Fruit fly (Drosophila melanogaster): Measurements from ENCODE around the gene CG9368.
A peak's percentile ranks its signal among the peaks of the same experiment; 100 is the strongest.

Gene CG9368

DNA sequence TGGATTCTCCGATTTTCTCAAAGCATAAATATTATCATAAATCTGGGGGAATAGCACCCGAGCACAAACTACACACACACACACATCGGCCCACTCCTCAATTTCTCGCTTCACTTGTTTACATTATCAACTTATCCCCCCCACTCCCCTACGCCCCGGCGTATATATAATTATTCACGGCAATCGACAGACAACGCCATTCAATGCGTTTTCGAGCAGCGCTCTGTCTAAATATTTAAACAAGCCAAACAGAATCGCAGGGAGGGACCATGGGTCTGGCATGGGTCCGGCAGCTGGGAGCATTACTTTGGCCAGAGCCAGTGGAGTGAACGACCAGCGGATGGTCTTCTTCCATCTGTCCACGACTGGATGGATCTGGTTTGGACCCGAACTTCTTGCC, 25.8 kb upstream of the CG9368 start (continued):
- TF ChIP-seq D (optimal IDR thresholded peaks at IDR 0.05) (no peak), D (GFP tag; optimal IDR thresholded peaks at IDR 0.05) (peak; percentile 61), CG12299 (tag; optimal IDR thresholded peaks at IDR 0.05) (peak; percentile 16), CG10565 (GFP tag; optimal IDR thresholded peaks at IDR 0.05) (no peak), D19B (GFP tag; optimal IDR thresholded peaks at IDR 0.05) (no peak), Vsx1 (GFP tag; optimal IDR thresholded peaks at IDR 0.05) (peak; percentile 21), CG10209 (GFP tag; optimal IDR thresholded peaks at IDR 0.05) (peak; percentile 57), D19A (tag; optimal IDR thresholded peaks at IDR 0.05) (peak; percentile 8), YL-1 (GFP tag; optimal IDR thresholded peaks at IDR 0.05) (no peak), CG6654 (GFP tag; optimal IDR thresholded peaks at IDR 0.05) (no peak), CG6791 (GFP tag; IDR thresholded peaks at IDR 0.05; ENCODE audit: partially characterized antibody) (no peak), CG9215 (GFP tag; IDR thresholded peaks at IDR 0.05) (no peak), abd-A (tag; optimal IDR thresholded peaks at IDR 0.05) (peak; percentile 90), CG17568 (GFP tag; optimal IDR thresholded peaks at IDR 0.05) (peak; percentile 48), en (GFP tag; optimal IDR thresholded peaks at IDR 0.05) (no peak), wek (GFP tag; optimal IDR thresholded peaks at IDR 0.05) (peak; percentile 79), jumu (GFP tag; optimal IDR thresholded peaks at IDR 0.05) (no peak), Asciz (GFP tag; optimal IDR thresholded peaks at IDR 0.05) (peak; percentile 57), Aef1 (GFP tag; IDR thresholded peaks at IDR 0.05) (no peak), Hand (GFP tag; optimal IDR thresholded peaks at IDR 0.05) (no peak), CTCF (GFP tag; optimal IDR thresholded peaks at IDR 0.05) (no peak), CG4360 (GFP tag; IDR thresholded peaks at IDR 0.05) (no peak), cwo (GFP tag; optimal IDR thresholded peaks at IDR 0.05) (no peak), ftz-f1 (GFP tag; optimal IDR thresholded peaks at IDR 0.05) (peak; percentile 10), CG34422 (GFP tag; IDR thresholded peaks at IDR 0.05) (no peak), wdn (GFP tag; IDR thresholded peaks at IDR 0.05) (no peak), Poxn (GFP tag; IDR thresholded peaks at IDR 0.05) (no peak), Med (GFP tag) (peak; percentile 86), Dref (GFP tag; IDR thresholded peaks at IDR 0.05) (no peak), grn (GFP tag; optimal IDR thresholded peaks at IDR 0.05) (peak; percentile 1), CG13296 (GFP tag; optimal IDR thresholded peaks at IDR 0.05) (no peak), gsb (GFP tag; IDR thresholded peaks at IDR 0.05) (0 out of 2 replicates have a peak, but pooled peaks have one; percentile 19), CG31441 (GFP tag; IDR thresholded peaks at IDR 0.05) (no peak), CG17829 (tag; optimal IDR thresholded peaks at IDR 0.05) (no peak), emc (GFP tag; optimal IDR thresholded peaks at IDR 0.05) (no peak), MESR4 (GFP tag; optimal IDR thresholded peaks at IDR 0.05) (no peak), exex (tag; optimal IDR thresholded peaks at IDR 0.05) (no peak), cad (GFP tag; optimal IDR thresholded peaks at IDR 0.05) (no peak), CG13287 (GFP tag; IDR thresholded peaks at IDR 0.05; ENCODE audit: partially characterized antibody) (no peak), Deaf1 (tag; optimal IDR thresholded peaks at IDR 0.05) (peak; percentile 8), aop (GFP tag; IDR thresholded peaks at IDR 0.05) (no peak), NC2β (GFP tag; optimal IDR thresholded peaks at IDR 0.05) (no peak), bowl (GFP tag; IDR thresholded peaks at IDR 0.05) (0 out of 2 replicates have a peak, but pooled peaks have one; percentile 10), zf30C (GFP tag; optimal IDR thresholded peaks at IDR 0.05) (no peak), Camta (GFP tag; optimal IDR thresholded peaks at IDR 0.05) (peak; percentile 17), h (optimal IDR thresholded peaks at IDR 0.05) (no peak), Eip74EF (GFP tag; optimal IDR thresholded peaks at IDR 0.05) (peak in 1 of 2 experiments; percentile 35), sima (GFP tag; optimal IDR thresholded peaks at IDR 0.05) (no peak), al (GFP tag; IDR thresholded peaks at IDR 0.05) (no peak), Dip2 (GFP tag; IDR thresholded peaks at IDR 0.05) (no peak), gcm2 (GFP tag; optimal IDR thresholded peaks at IDR 0.05) (no peak), Doc3 (GFP tag; IDR thresholded peaks at IDR 0.05; ENCODE audit: partially characterized antibody) (no peak), bcd (GFP tag; optimal IDR thresholded peaks at IDR 0.05) (peak; percentile 16)
